Fruit fly (Drosophila melanogaster) whole organism, prepupa: ENCODE data around the gene ome.

Experiments
- CG10631 ChIP-seq: fragments of 200-800 bp; sonication (Bioruptor generic); optimal IDR thresholded peaks from 2 replicates; lab custom pipeline; 2016; ENCODE audit warnings: missing biosample characterization, missing genetic modification characterization
- CG10669 ChIP-seq: fragments of 200-800 bp; sonication (Bioruptor generic); optimal IDR thresholded peaks from 3 replicates; lab custom pipeline; 2018; ENCODE audit warnings: missing biosample characterization, mild to moderate bottlenecking, missing genetic modification characterization, moderate library complexity
- CG11762 ChIP-seq: fragments of 200-800 bp; sonication (Bioruptor generic); optimal IDR thresholded peaks from 3 replicates; lab custom pipeline; 2016; ENCODE audit warnings: missing biosample characterization, missing genetic modification characterization; ENCODE audit not compliant: insufficient read depth
- CG11902 ChIP-seq: fragments of 200-800 bp; sonication (Bioruptor generic); optimal IDR thresholded peaks from 3 replicates; lab custom pipeline; 2016; ENCODE audit warnings: missing biosample characterization, missing genetic modification characterization
- CG16779 ChIP-seq: fragments of 200-800 bp; sonication (Bioruptor generic); optimal IDR thresholded peaks from 3 replicates; lab custom pipeline; 2017; ENCODE audit warnings: missing biosample characterization, mild to moderate bottlenecking, missing genetic modification characterization
- CG6163 ChIP-seq: fragments of 200-800 bp; sonication (Bioruptor generic); IDR thresholded peaks from 3 replicates; pipeline ENCODE4 v1.3.6; 2022; ENCODE audit warnings: missing biosample characterization, missing genetic modification characterization
- CG6808 ChIP-seq: fragments of 200-800 bp; sonication (Bioruptor generic); optimal IDR thresholded peaks from 3 replicates; lab custom pipeline; 2017; ENCODE audit warnings: missing biosample characterization, missing genetic modification characterization, mild to moderate bottlenecking, moderate library complexity, missing genetic modification reagents
- CG6854 ChIP-seq: fragments of 200-800 bp; sonication (Bioruptor generic); optimal IDR thresholded peaks from 2 replicates; lab custom pipeline; 2017; ENCODE audit warnings: missing biosample characterization, mild to moderate bottlenecking, missing genetic modification characterization
- CG8119 ChIP-seq: fragments of 200-800 bp; sonication (Bioruptor generic); IDR thresholded peaks from 3 replicates; pipeline ENCODE4 v1.3.6; 2022; ENCODE audit warnings: missing biosample characterization, missing genetic modification characterization
- CG8319 ChIP-seq: fragments of 200-800 bp; sonication (Bioruptor generic); optimal IDR thresholded peaks from 3 replicates; lab custom pipeline; 2016; ENCODE audit warnings: missing biosample characterization, missing genetic modification characterization
- CG9139 ChIP-seq: fragments of 200-800 bp; sonication (Bioruptor generic); optimal IDR thresholded peaks from 3 replicates; lab custom pipeline; 2017; ENCODE audit warnings: missing biosample characterization, mild to moderate bottlenecking, missing genetic modification characterization
- Eip78C ChIP-seq: fragments of 200-800 bp; sonication (Bioruptor generic); peaks from one replicate; lab custom pipeline; 2016; ENCODE audit warnings: missing biosample characterization, missing genetic modification characterization
- Eip93F ChIP-seq: fragments of 200-800 bp; sonication (Bioruptor generic); optimal IDR thresholded peaks from 2 replicates; lab custom pipeline; 2016; ENCODE audit warnings: missing biosample characterization, mild to moderate bottlenecking, missing genetic modification characterization
- Ets21C ChIP-seq: fragments of 200-800 bp; sonication (Bioruptor generic); optimal IDR thresholded peaks from 3 replicates; lab custom pipeline; 2016; ENCODE audit warnings: missing biosample characterization, missing genetic modification characterization
- Ets96B ChIP-seq: fragments of 200-800 bp; optimal IDR thresholded peaks from 2 replicates; lab custom pipeline; 2019; ENCODE audit warnings: missing biosample characterization, mild to moderate bottlenecking, missing genetic modification characterization, moderate library complexity
- Gug ChIP-seq: fragments of 200-800 bp; sonication (Bioruptor generic); IDR thresholded peaks from 2 replicates; pipeline ENCODE4 v1.3.6; 2022; ENCODE audit warnings: missing biosample characterization, missing genetic modification characterization
- Hr38 ChIP-seq: sonication (Bioruptor generic); optimal IDR thresholded peaks from 2 replicates; lab custom pipeline; 2016; ENCODE audit warnings: missing biosample characterization, missing genetic modification characterization
- Hr39 ChIP-seq: fragments of 200-800 bp; sonication (Bioruptor generic); optimal IDR thresholded peaks from 2 replicates; lab custom pipeline; 2016; ENCODE audit warnings: missing biosample characterization, missing genetic modification characterization
- Hr4 ChIP-seq: fragments of 200-800 bp; sonication (Bioruptor generic); optimal IDR thresholded peaks from 3 replicates; lab custom pipeline; 2016; ENCODE audit warnings: missing biosample characterization, missing genetic modification characterization
- Lpt ChIP-seq: fragments of 200-800 bp; sonication (Bioruptor generic); optimal IDR thresholded peaks from 3 replicates; lab custom pipeline; 2016; ENCODE audit warnings: missing biosample characterization, missing genetic modification characterization
- Met ChIP-seq: fragments of 200-800 bp; sonication (Bioruptor generic); optimal IDR thresholded peaks from 3 replicates; lab custom pipeline; 2016; ENCODE audit warnings: missing biosample characterization, missing genetic modification characterization
- OdsH ChIP-seq: fragments of 200-800 bp; sonication (Bioruptor generic); optimal IDR thresholded peaks from 3 replicates; lab custom pipeline; 2016; ENCODE audit warnings: missing biosample characterization, missing genetic modification characterization
- Smox ChIP-seq: fragments of 200-800 bp; sonication (Bioruptor generic); optimal IDR thresholded peaks from 3 replicates; lab custom pipeline; 2016; ENCODE audit warnings: missing biosample characterization, missing genetic modification characterization
- Sox14 ChIP-seq: fragments of 200-800 bp; sonication (Bioruptor generic); optimal IDR thresholded peaks from 3 replicates; lab custom pipeline; 2016; ENCODE audit warnings: missing biosample characterization, missing genetic modification characterization
- acj6 ChIP-seq: fragments of 200-800 bp; sonication (Bioruptor generic); optimal IDR thresholded peaks from 3 replicates; lab custom pipeline; 2016; ENCODE audit warnings: missing biosample characterization, missing genetic modification characterization
- dsx ChIP-seq: fragments of 200-800 bp; optimal IDR thresholded peaks from 3 replicates; lab custom pipeline; 2019; ENCODE audit warnings: missing biosample characterization, mild to moderate bottlenecking, missing genetic modification characterization, moderate library complexity; ENCODE audit not compliant: poor library complexity, severe bottlenecking
- esn ChIP-seq: fragments of 200-800 bp; sonication (Bioruptor generic); optimal IDR thresholded peaks from 2 replicates; lab custom pipeline; 2016; ENCODE audit warnings: missing biosample characterization, mild to moderate bottlenecking, missing genetic modification characterization, moderate library complexity
- fd85E ChIP-seq: fragments of 200-800 bp; sonication (Bioruptor generic); optimal IDR thresholded peaks from 3 replicates; lab custom pipeline; 2016; ENCODE audit warnings: missing biosample characterization, missing genetic modification characterization
- net ChIP-seq: fragments of 200-800 bp; sonication (Bioruptor generic); optimal IDR thresholded peaks from 3 replicates; lab custom pipeline; 2016; ENCODE audit warnings: missing biosample characterization, missing genetic modification characterization
- salr ChIP-seq, 2 experiments: fragments of 200-800 bp; sonication (Bioruptor generic); optimal IDR thresholded peaks; 3 replicates each; lab custom pipeline; 2016 to 2018; ENCODE audit warnings: missing biosample characterization in 2 of 2, missing genetic modification characterization in 2 of 2, mild to moderate bottlenecking in 1 of 2
- ss ChIP-seq, 2 experiments: fragments of 200-800 bp; sonication (Bioruptor generic); optimal IDR thresholded peaks; 2 replicates in 1 of 2; 3 replicates in 1 of 2; lab custom pipeline; 2017 to 2018; ENCODE audit warnings: mild to moderate bottlenecking in 2 of 2, missing biosample characterization in 2 of 2, missing genetic modification characterization in 2 of 2, moderate library complexity in 1 of 2
- svp ChIP-seq: fragments of 200-800 bp; sonication (Bioruptor generic); peaks from one replicate; lab custom pipeline; 2016; ENCODE audit warnings: missing biosample characterization, missing genetic modification characterization
- topi ChIP-seq: fragments of 200-800 bp; sonication (Bioruptor generic); optimal IDR thresholded peaks from 3 replicates; lab custom pipeline; 2016; ENCODE audit warnings: missing biosample characterization, missing genetic modification characterization
- vri ChIP-seq: fragments of 200-800 bp; sonication (Bioruptor generic); optimal IDR thresholded peaks from 3 replicates; lab custom pipeline; 2016; ENCODE audit warnings: missing biosample characterization, mild to moderate bottlenecking, missing genetic modification characterization

Gene ome

DNA sequence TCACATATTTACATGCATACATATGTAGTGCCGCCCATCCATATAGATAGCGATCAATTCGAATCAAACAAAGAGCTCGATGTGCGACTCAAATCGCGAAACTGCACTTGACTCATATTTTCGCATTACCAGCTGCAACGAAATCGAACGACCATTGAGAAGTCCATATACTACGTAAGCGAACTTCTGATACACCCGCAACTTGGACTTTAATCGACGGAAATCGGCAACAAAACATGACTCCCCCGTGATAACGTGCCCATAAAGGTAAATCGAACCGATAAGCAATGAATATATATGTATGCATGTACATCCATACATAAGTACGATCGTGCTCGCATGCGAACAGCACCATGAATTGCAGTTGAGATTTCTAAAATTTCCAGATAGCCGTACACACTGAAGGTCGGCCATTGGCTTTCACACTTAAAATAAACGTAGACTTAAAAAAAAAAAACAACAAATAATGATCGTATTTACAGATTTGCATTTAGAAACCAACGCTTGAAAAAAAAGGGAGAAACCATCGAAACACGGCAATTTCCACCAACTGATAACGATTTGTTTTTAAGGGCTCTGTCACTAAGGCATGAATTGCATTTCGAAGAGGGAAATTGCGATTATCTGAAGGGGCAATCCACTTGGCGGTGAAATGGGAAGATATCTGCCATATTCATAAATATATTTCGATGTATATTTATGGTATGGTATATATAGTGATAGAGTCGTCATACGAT lies 110.2 kb downstream of the ome start:
- TF ChIP-seq vri (GFP tag; lab: Kevin White, UChicago) = peak; percentile 43
- TF ChIP-seq CG8319 (GFP tag; lab: Kevin White, UChicago) = no peak
- no peak for TF ChIP-seq Lpt (GFP tag; lab: Kevin White, UChicago)
- TF ChIP-seq ss (GFP tag; optimal IDR thresholded peaks at IDR 0.05; lab: Kevin White, UChicago) = peak; percentile 12 to 19
- TF ChIP-seq CG11902 (GFP tag; lab: Kevin White, UChicago) = no peak
- no peak for TF ChIP-seq Hr4 (GFP tag; lab: Kevin White, UChicago)
- TF ChIP-seq dsx (GFP tag; lab: Kevin White, UChicago) = no peak
- TF ChIP-seq CG6854 (GFP tag; lab: Kevin White, UChicago) = peak; percentile 48
- peak; percentile 70 for TF ChIP-seq svp (GFP tag; lab: Kevin White, UChicago)
- TF ChIP-seq CG6808 (GFP tag; lab: Kevin White, UChicago) = peak; percentile 13
- TF ChIP-seq CG10631 (GFP tag; lab: Kevin White, UChicago) = no peak
- no peak for TF ChIP-seq Smox (GFP tag; lab: Kevin White, UChicago)
- TF ChIP-seq CG6163 (GFP tag; lab: Robert Waterston, UW) = no peak
- TF ChIP-seq Met (GFP tag; lab: Kevin White, UChicago) = no peak
- peak; percentile 56 for TF ChIP-seq Eip93F (GFP tag; lab: Kevin White, UChicago)
- TF ChIP-seq Eip78C (GFP tag; lab: Kevin White, UChicago) = peak; percentile 66
- TF ChIP-seq OdsH = no peak
- no peak for TF ChIP-seq Hr39 (GFP tag; lab: Kevin White, UChicago)

DNA sequence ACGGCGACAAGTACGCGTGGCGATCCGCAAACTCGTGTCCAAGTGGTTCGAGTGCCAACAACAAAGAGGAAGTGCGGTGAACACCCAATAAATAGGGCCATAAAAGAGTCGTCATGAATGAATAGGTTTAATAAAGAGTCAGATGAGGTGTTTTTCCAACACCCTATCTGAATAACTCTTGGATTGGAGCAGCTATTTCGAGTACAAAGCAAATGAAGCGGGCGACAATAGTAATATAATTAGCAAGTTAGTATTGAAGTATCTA lies 110.7 kb downstream of the ome start:
- TF ChIP-seq CG10669 (GFP tag; lab: Kevin White, UChicago) (no peak), CG9139 (GFP tag; lab: Kevin White, UChicago) (no peak), acj6 (no peak), Sox14 (GFP tag; lab: Kevin White, UChicago) (no peak), dsx (GFP tag; lab: Kevin White, UChicago) (no peak), Ets96B (tag; lab: Kevin White, UChicago) (no peak), salr (GFP tag; optimal IDR thresholded peaks at IDR 0.05; lab: Kevin White, UChicago) (no peak), Hr38 (no peak), Smox (GFP tag; lab: Kevin White, UChicago) (no peak), net (GFP tag; lab: Kevin White, UChicago) (no peak), Lpt (GFP tag; lab: Kevin White, UChicago) (no peak), fd85E (no peak), CG16779 (tag; lab: Kevin White, UChicago) (no peak), Gug (GFP tag; lab: Robert Waterston, UW) (no peak), CG11762 (GFP tag; lab: Kevin White, UChicago) (no peak), Ets21C (no peak), ss (GFP tag; optimal IDR thresholded peaks at IDR 0.05; lab: Kevin White, UChicago) (no peak), topi (GFP tag; lab: Kevin White, UChicago) (no peak), CG8119 (GFP tag; lab: Robert Waterston, UW) (no peak), esn (GFP tag; lab: Kevin White, UChicago) (no peak)
- TF ChIP-seq, all 60 proteins: peak for 0

DNA sequence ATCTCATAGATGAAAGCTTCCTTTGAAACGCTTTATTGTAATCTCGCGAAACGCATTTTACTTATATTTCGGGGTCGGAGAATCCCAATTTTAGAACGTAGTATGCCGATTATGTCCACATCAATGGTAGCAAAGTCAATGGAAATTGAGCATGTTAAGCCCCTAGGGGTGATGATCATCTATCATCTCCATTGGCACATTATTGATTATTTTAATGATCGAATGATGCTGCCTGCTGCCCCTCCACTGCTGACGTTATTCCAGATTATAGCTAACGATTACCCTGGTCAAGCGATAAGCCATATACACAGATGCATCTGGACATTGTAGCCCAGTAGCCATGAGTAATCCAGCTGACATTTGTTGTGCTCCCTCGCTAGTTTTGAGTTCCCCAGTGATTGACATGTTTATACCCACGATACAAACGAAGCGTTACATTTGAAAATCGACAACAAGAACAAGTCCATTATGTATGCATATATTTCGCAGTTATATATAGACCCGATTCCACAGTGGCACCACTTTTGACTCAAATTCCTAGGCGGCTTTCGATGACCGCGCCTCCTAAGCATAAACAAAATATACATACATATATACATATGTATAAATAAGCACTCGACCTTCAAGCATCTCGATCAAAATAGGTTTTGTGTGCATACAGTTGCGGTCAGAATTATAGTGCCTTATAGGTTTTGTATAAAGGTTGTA lies 111.8 kb downstream of the ome start:
- no peak for TF ChIP-seq Met (GFP tag; lab: Kevin White, UChicago)
- no peak for TF ChIP-seq fd85E
- peak; percentile 96 for TF ChIP-seq svp (GFP tag; lab: Kevin White, UChicago)
